Worm (Caenorhabditis elegans): ENCODE measurements around the gene B0034.5.
A peak's percentile ranks its signal among the peaks of the same experiment; 100 is the strongest.

Gene B0034.5

ce11 chrII:5957803-5958367 lies 16.9 kb downstream of the B0034.5 start:
- peak; percentile 51; the same call in 1 of the 2 replicates for TF ChIP-seq ctbp-1 (GFP tag; IDR thresholded peaks at IDR 0.05)
- no peak for TF ChIP-seq unc-39 (tag; optimal IDR thresholded peaks at IDR 0.05)
- TF ChIP-seq cey-2 (tag; optimal IDR thresholded peaks at IDR 0.05; ENCODE audit: borderline replicate concordance, insufficient read depth): no peak
- TF ChIP-seq unc-130 (GFP tag; optimal IDR thresholded peaks at IDR 0.05): no peak
- no peak for TF ChIP-seq lin-15B (tag; optimal IDR thresholded peaks at IDR 0.05)
- no peak for TF ChIP-seq lim-7 (GFP tag; IDR thresholded peaks at IDR 0.05)
- TF ChIP-seq lin-39 (tag; optimal IDR thresholded peaks at IDR 0.05): no peak
- no peak for TF ChIP-seq spr-1 (tag; optimal IDR thresholded peaks at IDR 0.05)
- TF ChIP-seq attf-4 (tag; optimal IDR thresholded peaks at IDR 0.05): no peak
- no peak for TF ChIP-seq Y105C5A.15 (GFP tag; IDR thresholded peaks at IDR 0.05)
- TF ChIP-seq fos-1 (tag; optimal IDR thresholded peaks at IDR 0.05): no peak
- peak; percentile 89 for TF ChIP-seq aha-1 (tag)
- no peak for TF ChIP-seq F44E2.7 (GFP tag; IDR thresholded peaks at IDR 0.05)
- TF ChIP-seq nhr-11 (tag; optimal IDR thresholded peaks at IDR 0.05): peak; percentile 17
- no peak for TF ChIP-seq snpc-1.2 (GFP tag; IDR thresholded peaks at IDR 0.05)
- no peak for TF ChIP-seq lin-13 (GFP tag; optimal IDR thresholded peaks at IDR 0.05)
- TF ChIP-seq daf-19 (GFP tag; conservative IDR thresholded peaks at IDR 0.05): no peak
- TF ChIP-seq Y5F2A.4 (GFP tag; optimal IDR thresholded peaks at IDR 0.05): no peak
- TF ChIP-seq ces-1 (GFP tag; optimal IDR thresholded peaks at IDR 0.05): no peak
- no peak for TF ChIP-seq mdl-1 (tag; optimal IDR thresholded peaks at IDR 0.05)
- TF ChIP-seq sdz-12 (GFP tag; optimal IDR thresholded peaks at IDR 0.05): no peak
- TF ChIP-seq ceh-28 (tag; optimal IDR thresholded peaks at IDR 0.05): no peak
- no peak for TF ChIP-seq ZK337.2 (GFP tag; IDR thresholded peaks at IDR 0.05)

- no peak for TF ChIP-seq tra-1 (GFP tag; IDR thresholded peaks at IDR 0.05)
- TF ChIP-seq rbr-2 (tag; optimal IDR thresholded peaks at IDR 0.05): no peak
- TF ChIP-seq T26A8.4 (GFP tag; IDR thresholded peaks at IDR 0.05): no peak
- TF ChIP-seq vab-7 (GFP tag; IDR thresholded peaks at IDR 0.05): no peak
- TF ChIP-seq snpc-1.2 (GFP tag; IDR thresholded peaks at IDR 0.05): no peak
- TF ChIP-seq lin-15B (tag; optimal IDR thresholded peaks at IDR 0.05): no peak
- no peak for TF ChIP-seq zfp-3 (GFP tag; conservative IDR thresholded peaks at IDR 0.05)
- TF ChIP-seq ceh-82 (tag; optimal IDR thresholded peaks at IDR 0.05): no peak
- peak in 1 of 2 experiments; percentile 73 for TF ChIP-seq unc-62 (GFP tag; optimal IDR thresholded peaks at IDR 0.05 in 1 of 2)
- no peak for TF ChIP-seq unc-62 (tag; optimal IDR thresholded peaks at IDR 0.05)
- TF ChIP-seq aha-1 (tag): peak; percentile 58
- TF ChIP-seq F44E2.7 (GFP tag; IDR thresholded peaks at IDR 0.05): no peak
- TF ChIP-seq F26F4.8 (GFP tag; conservative IDR thresholded peaks at IDR 0.05): no peak
- TF ChIP-seq mdt-29 (GFP tag; IDR thresholded peaks at IDR 0.05): no peak
- no peak for TF ChIP-seq ceh-44 (GFP tag; IDR thresholded peaks at IDR 0.05)
- TF ChIP-seq unc-39 (tag; optimal IDR thresholded peaks at IDR 0.05): no peak
- no peak for TF ChIP-seq spr-3 (GFP tag; optimal IDR thresholded peaks at IDR 0.05)
- no peak for TF ChIP-seq dmd-8 (GFP tag; IDR thresholded peaks at IDR 0.05)
These were observed 18.2 kb downstream of the B0034.5 start, which contains the start of gene casy-1 for ce11 chrII:5956583-5956982. Gene casy-1, minus strand, starts transcription at chrII:5956683.

- TF ChIP-seq mdl-1 (tag; optimal IDR thresholded peaks at IDR 0.05): peak in 1 of 2 experiments; percentile 8
- TF ChIP-seq mes-2 (tag; optimal IDR thresholded peaks at IDR 0.05; ENCODE audit: poor library complexity, severe bottlenecking): no peak
- no peak for TF ChIP-seq hlh-30 (tag; optimal IDR thresholded peaks at IDR 0.05; ENCODE audit: insufficient read depth)
- TF ChIP-seq F26F4.8 (GFP tag; conservative IDR thresholded peaks at IDR 0.05): no peak
- TF ChIP-seq nhr-28 (tag; optimal IDR thresholded peaks at IDR 0.05): no peak
- TF ChIP-seq zip-2 (tag; optimal IDR thresholded peaks at IDR 0.05): no peak
- TF ChIP-seq egl-27 (tag; optimal IDR thresholded peaks at IDR 0.05): no peak
- no peak for TF ChIP-seq nhr-102 (tag; optimal IDR thresholded peaks at IDR 0.05)
- TF ChIP-seq daf-8 (GFP tag; IDR thresholded peaks at IDR 0.05): no peak
- no peak for TF ChIP-seq mep-1 (tag; optimal IDR thresholded peaks at IDR 0.05)
- TF ChIP-seq nhr-237 (tag; optimal IDR thresholded peaks at IDR 0.05): no peak
- 0 out of 2 replicates have a peak, but pooled peaks have one; percentile 16 for TF ChIP-seq hmg-1.1 (GFP tag; IDR thresholded peaks at IDR 0.05)
- TF ChIP-seq F37D6.2 (tag; optimal IDR thresholded peaks at IDR 0.05): no peak
- TF ChIP-seq ama-1 (optimal IDR thresholded peaks at IDR 0.05): no peak
- peak in 1 of 2 experiments; percentile 99 for TF ChIP-seq unc-62 (GFP tag; optimal IDR thresholded peaks at IDR 0.05 in 1 of 2)
- TF ChIP-seq unc-62 (tag; optimal IDR thresholded peaks at IDR 0.05): no peak
These were observed 19.1 kb downstream of the B0034.5 start for ce11 chrII:5955638-5956167.

All from whole organism, L4 larva.